Fruit fly (Drosophila melanogaster) whole organism, prepupa: ENCODE data around the gene APP-BP1.

Experiments
- CG11762 ChIP-seq: fragments of 200-800 bp; sonication (Bioruptor generic); optimal IDR thresholded peaks from 3 replicates; lab custom pipeline; 2016; ENCODE audit warnings: missing biosample characterization, missing genetic modification characterization; ENCODE audit not compliant: insufficient read depth
- CG15336 ChIP-seq: fragments of 200-800 bp; sonication (Bioruptor generic); IDR thresholded peaks from 2 replicates; pipeline ENCODE4 v1.3.6; 2022; ENCODE audit warnings: missing biosample characterization, missing genetic modification characterization
- CG4318 ChIP-seq: fragments of 200-800 bp; sonication (Bioruptor generic); optimal IDR thresholded peaks from 3 replicates; lab custom pipeline; 2017; ENCODE audit warnings: missing biosample characterization, mild to moderate bottlenecking, missing genetic modification characterization
- CG6276 ChIP-seq: fragments of 200-800 bp; sonication (Bioruptor generic); optimal IDR thresholded peaks from 2 replicates; lab custom pipeline; 2017; ENCODE audit warnings: missing biosample characterization, mild to moderate bottlenecking, missing genetic modification characterization
- CG8319 ChIP-seq: fragments of 200-800 bp; sonication (Bioruptor generic); optimal IDR thresholded peaks from 3 replicates; lab custom pipeline; 2016; ENCODE audit warnings: missing biosample characterization, missing genetic modification characterization
- Eip93F ChIP-seq: fragments of 200-800 bp; sonication (Bioruptor generic); optimal IDR thresholded peaks from 2 replicates; lab custom pipeline; 2016; ENCODE audit warnings: missing biosample characterization, mild to moderate bottlenecking, missing genetic modification characterization
- Gug ChIP-seq: fragments of 200-800 bp; sonication (Bioruptor generic); IDR thresholded peaks from 2 replicates; pipeline ENCODE4 v1.3.6; 2022; ENCODE audit warnings: missing biosample characterization, missing genetic modification characterization
- acj6 ChIP-seq: fragments of 200-800 bp; sonication (Bioruptor generic); optimal IDR thresholded peaks from 3 replicates; lab custom pipeline; 2016; ENCODE audit warnings: missing biosample characterization, missing genetic modification characterization
- fd59A ChIP-seq: fragments of 200-800 bp; sonication (Bioruptor generic); optimal IDR thresholded peaks from 2 replicates; lab custom pipeline; 2017; ENCODE audit warnings: missing biosample characterization, mild to moderate bottlenecking, missing genetic modification characterization, missing genetic modification reagents
- fd85E ChIP-seq: fragments of 200-800 bp; sonication (Bioruptor generic); optimal IDR thresholded peaks from 3 replicates; lab custom pipeline; 2016; ENCODE audit warnings: missing biosample characterization, missing genetic modification characterization
- fkh ChIP-seq: fragments of 200-800 bp; sonication (Bioruptor generic); optimal IDR thresholded peaks from 3 replicates; lab custom pipeline; 2017; ENCODE audit warnings: missing biosample characterization, mild to moderate bottlenecking, missing genetic modification characterization, moderate library complexity
- salr ChIP-seq, 2 experiments: fragments of 200-800 bp; sonication (Bioruptor generic); optimal IDR thresholded peaks; 3 replicates each; lab custom pipeline; 2016 to 2018; ENCODE audit warnings: missing biosample characterization in 2 of 2, missing genetic modification characterization in 2 of 2, mild to moderate bottlenecking in 1 of 2
- topi ChIP-seq: fragments of 200-800 bp; sonication (Bioruptor generic); optimal IDR thresholded peaks from 3 replicates; lab custom pipeline; 2016; ENCODE audit warnings: missing biosample characterization, missing genetic modification characterization

DNA sequence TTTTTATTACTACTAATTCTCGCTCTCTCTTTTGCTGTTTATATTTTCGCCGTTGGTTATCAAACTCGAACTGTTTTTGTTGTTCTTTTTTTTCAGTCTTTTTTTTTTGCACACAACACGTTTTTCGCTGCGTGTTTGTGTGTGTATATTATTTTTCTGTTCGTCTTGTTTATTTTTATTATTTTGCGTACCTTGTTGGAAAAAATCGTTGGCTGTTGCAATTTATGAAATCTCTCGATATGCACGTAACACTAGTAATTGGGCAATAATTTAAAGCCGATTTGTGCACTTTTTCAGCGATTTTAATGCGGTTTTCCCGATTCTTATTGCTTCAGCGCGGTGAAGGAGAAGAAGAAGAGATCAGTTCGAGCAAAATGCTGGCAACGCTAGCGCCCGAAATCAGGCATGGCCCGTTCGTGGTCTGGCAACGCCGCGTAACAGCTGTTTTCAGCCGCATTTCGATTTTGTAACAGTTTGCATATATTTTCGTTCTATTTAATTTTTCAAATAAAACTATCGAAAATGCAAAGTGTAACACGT lies 22.3 kb downstream of the APP-BP1 start, which contains the start of the genes FoxK and mRpL2:
- TF ChIP-seq topi (peak; percentile 42), CG8319 (peak; percentile 26), CG15336 (GFP tag; lab: Robert Waterston, UW) (peak; percentile 75), fd85E (GFP tag; lab: Kevin White, UChicago) (peak; percentile 42), CG4318 (GFP tag; lab: Kevin White, UChicago) (peak; percentile 11), Gug (GFP tag; lab: Robert Waterston, UW) (0 out of 2 replicates have a peak, but pooled peaks have one; percentile 9), CG6276 (GFP tag; lab: Kevin White, UChicago) (peak; percentile 94), salr (GFP tag; optimal IDR thresholded peaks at IDR 0.05; lab: Kevin White, UChicago) (peak; percentile 54 to 90), fkh (GFP tag; lab: Kevin White, UChicago) (no peak), acj6 (GFP tag; lab: Kevin White, UChicago) (no peak), fd59A (GFP tag; lab: Kevin White, UChicago) (peak; percentile 61), CG11762 (peak; percentile 57), Eip93F (no peak)
